Fruit fly (Drosophila melanogaster): Measurements from ENCODE around the gene Marcal1.

The Marcal1 gene

DNA sequence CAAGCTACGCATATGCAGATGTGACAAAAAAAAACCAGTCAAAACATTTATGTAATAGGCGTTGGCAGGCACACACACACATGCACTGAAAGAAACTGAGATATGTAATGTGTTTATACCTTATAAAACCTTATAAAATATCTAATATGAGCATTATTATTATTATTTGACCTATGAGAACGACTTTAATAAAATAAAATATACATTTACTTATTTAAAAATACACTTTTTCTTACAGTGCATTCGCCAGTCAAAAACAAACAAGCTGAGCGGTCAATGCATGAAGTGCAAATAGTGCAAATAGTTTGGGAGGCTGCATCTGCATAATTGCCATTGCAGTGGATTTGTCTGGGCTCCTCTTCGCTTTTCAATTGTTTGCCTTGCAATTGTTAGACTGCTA lies 47.3 kb upstream of the Marcal1 start (continued):
- no peak for TF ChIP-seq hb (GFP tag; IDR thresholded peaks at IDR 0.05; ENCODE audit: partially characterized antibody)
- no peak for TF ChIP-seq tna (GFP tag; IDR thresholded peaks at IDR 0.05; ENCODE audit: partially characterized antibody)
- peak; percentile 15; the same call in 1 of the 2 replicates for TF ChIP-seq sim (GFP tag; IDR thresholded peaks at IDR 0.05)
- peak; percentile 50 for TF ChIP-seq CG11723 (GFP tag; optimal IDR thresholded peaks at IDR 0.05)
- TF ChIP-seq CG18619 (GFP tag; optimal IDR thresholded peaks at IDR 0.05): peak; percentile 55
- TF ChIP-seq CG3726 (GFP tag; IDR thresholded peaks at IDR 0.05): peak; percentile 69; the same call in 1 of the 3 replicates
- peak; percentile 83 for TF ChIP-seq CG12391 (tag; optimal IDR thresholded peaks at IDR 0.05)
- TF ChIP-seq H15 (GFP tag; IDR thresholded peaks at IDR 0.05): peak; percentile 65; the same call in 1 of the 3 replicates
- peak; percentile 61 for TF ChIP-seq CG12071 (GFP tag; optimal IDR thresholded peaks at IDR 0.05)
- peak; percentile 36 for TF ChIP-seq CG12769 (tag; optimal IDR thresholded peaks at IDR 0.05)
- TF ChIP-seq lab (GFP tag; optimal IDR thresholded peaks at IDR 0.05): peak; percentile 69
- no peak for TF ChIP-seq CG13287 (GFP tag; IDR thresholded peaks at IDR 0.05; ENCODE audit: partially characterized antibody)
- TF ChIP-seq CG10565 (GFP tag; optimal IDR thresholded peaks at IDR 0.05): no peak
- TF ChIP-seq CG2116 (GFP tag; optimal IDR thresholded peaks at IDR 0.05): peak; percentile 35
- no peak for TF ChIP-seq CG11560 (tag; IDR thresholded peaks at IDR 0.05)
- TF ChIP-seq HLH3B (GFP tag; IDR thresholded peaks at IDR 0.05): peak; percentile 88
- peak; percentile 51; the same call in 2 of the 3 replicates for TF ChIP-seq B-H1 (GFP tag; IDR thresholded peaks at IDR 0.05)
- TF ChIP-seq H2.0 (GFP tag; IDR thresholded peaks at IDR 0.05): peak; percentile 71
- no peak for TF ChIP-seq BEAF-32 (GFP tag; optimal IDR thresholded peaks at IDR 0.05)
- no peak for TF ChIP-seq sr (GFP tag; IDR thresholded peaks at IDR 0.05)
- no peak for TF ChIP-seq CG31388 (GFP tag; optimal IDR thresholded peaks at IDR 0.05)
- no peak for TF ChIP-seq cas (GFP tag; IDR thresholded peaks at IDR 0.05)
- TF ChIP-seq CG9932 (GFP tag; IDR thresholded peaks at IDR 0.05): no peak
- no peak for TF ChIP-seq CG3163 (GFP tag; optimal IDR thresholded peaks at IDR 0.05)
- TF ChIP-seq TFAM (GFP tag; optimal IDR thresholded peaks at IDR 0.05): no peak
- no peak for TF ChIP-seq hkb (optimal IDR thresholded peaks at IDR 0.05)
- peak; percentile 94 for TF ChIP-seq hkb (GFP tag; IDR thresholded peaks at IDR 0.05)
- no peak for TF ChIP-seq Doc3 (GFP tag; IDR thresholded peaks at IDR 0.05; ENCODE audit: partially characterized antibody)
- TF ChIP-seq unpg (GFP tag; optimal IDR thresholded peaks at IDR 0.05): peak; percentile 82
- TF ChIP-seq CG34376 (GFP tag; optimal IDR thresholded peaks at IDR 0.05): no peak
- no peak for TF ChIP-seq her (GFP tag; optimal IDR thresholded peaks at IDR 0.05)
- TF ChIP-seq CG8290 (GFP tag; optimal IDR thresholded peaks at IDR 0.05): peak; percentile 11
- no peak for TF ChIP-seq CG8290 (tag; optimal IDR thresholded peaks at IDR 0.05)
- TF ChIP-seq pho (GFP tag; optimal IDR thresholded peaks at IDR 0.05): no peak
- peak in 1 of 2 experiments; percentile 90 for TF ChIP-seq eve (GFP tag; optimal IDR thresholded peaks at IDR 0.05)
- TF ChIP-seq CG4424 (GFP tag; optimal IDR thresholded peaks at IDR 0.05): peak; percentile 74
- TF ChIP-seq gcm (GFP tag; optimal IDR thresholded peaks at IDR 0.05): peak; percentile 83
- TF ChIP-seq Ets97D (GFP tag; optimal IDR thresholded peaks at IDR 0.05): no peak
- no peak for TF ChIP-seq crol (GFP tag; IDR thresholded peaks at IDR 0.05)
- 0 out of 4 replicates have a peak, but pooled peaks have one; percentile 26 for TF ChIP-seq chinmo (GFP tag; IDR thresholded peaks at IDR 0.05; ENCODE audit: partially characterized antibody)
- TF ChIP-seq CG2889 (GFP tag; IDR thresholded peaks at IDR 0.05): peak; percentile 47; the same call in 1 of the 3 replicates
- TF ChIP-seq grn (GFP tag; optimal IDR thresholded peaks at IDR 0.05): no peak
- TF ChIP-seq CG3407 (GFP tag; optimal IDR thresholded peaks at IDR 0.05): peak; percentile 75
- TF ChIP-seq CG1647 (GFP tag; optimal IDR thresholded peaks at IDR 0.05): no peak
- TF ChIP-seq CG6654 (GFP tag; optimal IDR thresholded peaks at IDR 0.05): no peak
- TF ChIP-seq B-H2 (GFP tag; optimal IDR thresholded peaks at IDR 0.05): no peak
- no peak for TF ChIP-seq toy (GFP tag; IDR thresholded peaks at IDR 0.05)
- no peak for TF ChIP-seq ftz-f1 (GFP tag; optimal IDR thresholded peaks at IDR 0.05)
- TF ChIP-seq Stat92E (GFP tag; optimal IDR thresholded peaks at IDR 0.05): no peak
- peak; percentile 38; the same call in 1 of the 2 replicates for TF ChIP-seq ssp (GFP tag; IDR thresholded peaks at IDR 0.05)
- peak; percentile 79 for TF ChIP-seq CG8924 (tag; optimal IDR thresholded peaks at IDR 0.05)

Measured in whole organism, embryonic.